Worm (Caenorhabditis elegans): ENCODE data around the gene C46H3.2.
A peak's percentile ranks its signal among the peaks of the same experiment; 100 is the strongest.
"Not testable (repeated sequence)": the region's sequence is repeated elsewhere in the genome, so short reads cannot be mapped to it uniquely, and the experiment has no call there.

ce11 chrX:1233889-1234288, 3.3 kb upstream of the C46H3.2 start:
- not testable (repeated sequence) for TF ChIP-seq Y67H2A.10 (GFP tag; conservative IDR thresholded peaks at IDR 0.05); rpc-1 (optimal IDR thresholded peaks at IDR 0.05); unc-130 (GFP tag; optimal IDR thresholded peaks at IDR 0.05); nhr-90 (tag; optimal IDR thresholded peaks at IDR 0.05); athp-1 (tag; optimal IDR thresholded peaks at IDR 0.05); xnd-1 (tag; optimal IDR thresholded peaks at IDR 0.05); nfya-1 (tag; optimal IDR thresholded peaks at IDR 0.05; ENCODE audit: borderline replicate concordance, insufficient read depth); sea-2 (GFP tag; IDR thresholded peaks at IDR 0.05); snpc-4 (GFP tag; optimal IDR thresholded peaks at IDR 0.05); snpc-4 (tag; optimal IDR thresholded peaks at IDR 0.05); F49E8.2 (tag; optimal IDR thresholded peaks at IDR 0.05; ENCODE audit: insufficient read depth); mes-4 (tag; optimal IDR thresholded peaks at IDR 0.05)
- TF ChIP-seq rpc-1 (tag; optimal IDR thresholded peaks at IDR 0.05) = peak; percentile 28

Data from whole organism, young adult.